Worm (Caenorhabditis elegans) whole organism, L2 larva: Measurements from ENCODE around the gene mig-22.
A peak's percentile ranks its signal among the peaks of the same experiment; 100 is the strongest.

Experiments
- C34F6.9 ChIP-seq: fragments of 150-350 bp; optimal IDR thresholded peaks from 2 replicates; lab custom pipeline; 2014; ENCODE audit warnings: missing biosample characterization, missing genetic modification characterization
- F13H6.1 ChIP-seq: sonication (generic microtip); optimal IDR thresholded peaks from 2 replicates; lab custom pipeline; 2016; ENCODE audit warnings: missing genetic modification characterization, missing compliant biosample characterization
- Y55F3AM.14 ChIP-seq: fragments of 200-800 bp; sonication (Bioruptor generic); optimal IDR thresholded peaks from 2 replicates; lab custom pipeline; 2018; ENCODE audit warnings: mild to moderate bottlenecking, missing genetic modification characterization, missing compliant biosample characterization
- ama-1 ChIP-seq: fragments of 150-350 bp; optimal IDR thresholded peaks from 2 replicates; lab custom pipeline; 2018; ENCODE audit warnings: inconsistent platforms
- ceh-16 ChIP-seq: fragments of 150-350 bp; optimal IDR thresholded peaks from 2 replicates; lab custom pipeline; 2014; ENCODE audit warnings: missing biosample characterization, missing genetic modification characterization
- crh-2 ChIP-seq: sonication (generic microtip); optimal IDR thresholded peaks from 2 replicates; lab custom pipeline; 2017; ENCODE audit warnings: missing biosample characterization, missing genetic modification characterization
- dmd-4 ChIP-seq: sonication (generic microtip); optimal IDR thresholded peaks from 2 replicates; lab custom pipeline; 2017; ENCODE audit warnings: missing biosample characterization, missing genetic modification characterization
- egl-27 ChIP-seq: sonication (generic microtip); optimal IDR thresholded peaks from 3 replicates; lab custom pipeline; 2017; ENCODE audit warnings: missing biosample characterization, missing genetic modification reagents, missing genetic modification characterization
- elt-1 ChIP-seq: fragments of 150-350 bp; optimal IDR thresholded peaks from 2 replicates; lab custom pipeline; 2014; ENCODE audit warnings: missing biosample characterization, missing genetic modification characterization
- elt-3 ChIP-seq: sonication (generic microtip); optimal IDR thresholded peaks from 2 replicates; lab custom pipeline; 2017; ENCODE audit warnings: missing biosample characterization, missing genetic modification characterization
- fos-1 ChIP-seq: fragments of 150-350 bp; optimal IDR thresholded peaks from 2 replicates; lab custom pipeline; 2014; ENCODE audit warnings: missing biosample characterization, missing genetic modification characterization
- gmeb-1 ChIP-seq: fragments of 150-350 bp; optimal IDR thresholded peaks from 2 replicates; lab custom pipeline; 2014; ENCODE audit warnings: missing biosample characterization, missing genetic modification characterization
- lin-13 ChIP-seq: fragments of 150-350 bp; optimal IDR thresholded peaks from 2 replicates; lab custom pipeline; 2014; ENCODE audit warnings: missing biosample characterization, missing genetic modification reagents, missing genetic modification characterization
- lin-39 ChIP-seq: fragments of 150-350 bp; optimal IDR thresholded peaks from 2 replicates; lab custom pipeline; 2014; ENCODE audit warnings: missing biosample characterization, missing genetic modification reagents, missing genetic modification characterization
- lsy-2 ChIP-seq, 2 experiments: fragments of 150-350 bp in 1 of 2; sonication (generic microtip) in 1 of 2; optimal IDR thresholded peaks; 2 replicates each; lab custom pipeline; 2014 to 2017; ENCODE audit warnings: missing biosample characterization in 2 of 2, missing genetic modification characterization in 2 of 2
- mab-5 ChIP-seq: fragments of 150-350 bp; optimal IDR thresholded peaks from 2 replicates; lab custom pipeline; 2014; ENCODE audit warnings: missing biosample characterization, missing genetic modification characterization
- mbf-1 ChIP-seq: sonication (generic microtip); optimal IDR thresholded peaks from 2 replicates; lab custom pipeline; 2017; ENCODE audit warnings: missing biosample characterization, missing genetic modification characterization
- mdl-1 ChIP-seq, 2 experiments: fragments of 150-350 bp in 1 of 2; sonication (generic microtip) in 1 of 2; optimal IDR thresholded peaks; 2 replicates each; lab custom pipeline; 2017; ENCODE audit warnings: missing biosample characterization in 2 of 2, missing genetic modification characterization in 2 of 2
- nhr-10 ChIP-seq: sonication (generic microtip); optimal IDR thresholded peaks from 2 replicates; lab custom pipeline; 2017; ENCODE audit warnings: missing biosample characterization, missing genetic modification characterization
- nhr-11 ChIP-seq: fragments of 150-350 bp; optimal IDR thresholded peaks from 2 replicates; lab custom pipeline; 2014; ENCODE audit warnings: missing biosample characterization, missing genetic modification characterization
- nhr-12 ChIP-seq: fragments of 150-350 bp; optimal IDR thresholded peaks from 2 replicates; lab custom pipeline; 2014; ENCODE audit warnings: missing biosample characterization, missing genetic modification characterization
- nhr-129 ChIP-seq: fragments of 150-350 bp; optimal IDR thresholded peaks from 2 replicates; lab custom pipeline; 2014; ENCODE audit warnings: missing biosample characterization, missing genetic modification characterization
- nhr-21 ChIP-seq: fragments of 150-350 bp; optimal IDR thresholded peaks from 2 replicates; lab custom pipeline; 2014; ENCODE audit warnings: missing biosample characterization, missing genetic modification characterization
- nhr-23 ChIP-seq: fragments of 150-350 bp; optimal IDR thresholded peaks from 2 replicates; lab custom pipeline; 2014; ENCODE audit warnings: missing biosample characterization, missing genetic modification reagents, missing genetic modification characterization
- nhr-25 ChIP-seq: fragments of 150-350 bp; sonication (generic microtip); optimal IDR thresholded peaks from 3 replicates; lab custom pipeline; 2014; ENCODE audit warnings: missing biosample characterization, missing genetic modification characterization
- peb-1 ChIP-seq: fragments of 150-350 bp; optimal IDR thresholded peaks from 2 replicates; lab custom pipeline; 2014; ENCODE audit warnings: missing biosample characterization, missing genetic modification characterization
- skn-1 ChIP-seq: sonication (generic microtip); optimal IDR thresholded peaks from 2 replicates; lab custom pipeline; 2017; ENCODE audit warnings: missing biosample characterization, missing genetic modification characterization
- sma-3 ChIP-seq: sonication (generic microtip); optimal IDR thresholded peaks from 2 replicates; lab custom pipeline; 2016; ENCODE audit warnings: missing genetic modification reagents, missing genetic modification characterization, missing compliant biosample characterization
- sma-9 ChIP-seq, 2 experiments: fragments of 150-350 bp in 1 of 2; sonication (generic microtip) in 1 of 2; optimal IDR thresholded peaks; 2 replicates each; lab custom pipeline; 2014 to 2016; ENCODE audit warnings: missing genetic modification characterization in 2 of 2, mild to moderate bottlenecking in 1 of 2, missing biosample characterization in 1 of 2, missing compliant biosample characterization in 1 of 2, missing genetic modification reagents in 1 of 2, moderate library complexity in 1 of 2
- snpc-4 ChIP-seq: fragments of 150-350 bp; optimal IDR thresholded peaks from 2 replicates; lab custom pipeline; 2014; ENCODE audit warnings: missing biosample characterization, missing genetic modification characterization
- unc-55 ChIP-seq: fragments of 150-350 bp; sonication (generic microtip); optimal IDR thresholded peaks from 3 replicates; lab custom pipeline; 2014; ENCODE audit warnings: missing biosample characterization, missing genetic modification reagents, missing genetic modification characterization
- zag-1 ChIP-seq: fragments of 150-350 bp; optimal IDR thresholded peaks from 2 replicates; lab custom pipeline; 2014; ENCODE audit warnings: missing biosample characterization, missing genetic modification characterization
- ztf-11 ChIP-seq: sonication (generic microtip); optimal IDR thresholded peaks from 2 replicates; lab custom pipeline; 2017; ENCODE audit warnings: missing biosample characterization, missing genetic modification characterization
- ztf-4 ChIP-seq: fragments of 150-350 bp; optimal IDR thresholded peaks from 2 replicates; lab custom pipeline; 2014; ENCODE audit warnings: missing biosample characterization, missing genetic modification characterization

mig-22 gene

DNA sequence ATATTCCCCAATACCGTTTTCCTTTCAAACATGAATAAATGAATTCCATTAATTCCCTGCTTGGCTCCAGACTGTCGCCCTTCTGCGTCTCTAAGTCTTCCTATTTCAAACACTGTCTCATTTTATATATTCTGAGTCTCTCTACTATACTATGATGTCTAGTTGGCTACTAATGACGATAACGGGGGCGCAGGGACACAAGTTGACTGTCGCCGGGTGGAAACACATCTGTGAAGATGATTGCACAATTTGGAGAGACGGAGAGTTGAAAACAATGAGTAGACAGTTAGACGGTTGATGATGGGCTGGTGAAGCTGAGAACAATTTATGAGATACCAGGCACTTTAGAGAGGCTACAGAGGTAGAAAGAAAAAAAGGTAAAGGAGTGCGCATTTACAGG lies 17.7 kb downstream of the mig-22 start, which contains the start of gene sma-2:
Gene sma-2 (plus strand): TSS at position 194 of the 400 bp plus-strand sequence.
- TF ChIP-seq elt-1 (tag; lab: Kevin White, UChicago): no peak
- TF ChIP-seq nhr-12: no peak
- TF ChIP-seq crh-2 (tag; lab: Kevin White, UChicago): peak; percentile 85
- TF ChIP-seq F13H6.1 (tag; lab: Kevin White, UChicago): peak; percentile 88
- peak in 1 of 2 experiments; percentile 16 for TF ChIP-seq mdl-1 (tag; optimal IDR thresholded peaks at IDR 0.05; lab: Kevin White, UChicago)
- no peak for TF ChIP-seq elt-3
- peak; percentile 72 for TF ChIP-seq gmeb-1 (tag; lab: Kevin White, UChicago)
- TF ChIP-seq zag-1: no peak
- peak; percentile 91 for TF ChIP-seq sma-9 (GFP tag; optimal IDR thresholded peaks at IDR 0.05; lab: Kevin White, UChicago)
- TF ChIP-seq sma-9 (tag; optimal IDR thresholded peaks at IDR 0.05; lab: Kevin White, UChicago): no peak
- peak; percentile 52 for TF ChIP-seq nhr-21
- peak; percentile 15 for TF ChIP-seq egl-27 (tag; lab: Kevin White, UChicago)
- TF ChIP-seq lsy-2 (tag; optimal IDR thresholded peaks at IDR 0.05; lab: Kevin White, UChicago): peak in 1 of 2 experiments; percentile 45
- peak; percentile 98 for TF ChIP-seq fos-1 (tag; lab: Kevin White, UChicago)
- no peak for TF ChIP-seq mbf-1 (tag; lab: Kevin White, UChicago)
- peak; percentile 68 for TF ChIP-seq nhr-129 (tag; lab: Kevin White, UChicago)
- TF ChIP-seq C34F6.9 (tag; lab: Kevin White, UChicago): peak; percentile 29
- TF ChIP-seq sma-3: peak; percentile 99
- TF ChIP-seq nhr-10 (tag; lab: Kevin White, UChicago): no peak
- peak; percentile 74 for TF ChIP-seq nhr-25 (tag; lab: Kevin White, UChicago)
- no peak for TF ChIP-seq mab-5 (tag; lab: Kevin White, UChicago)

DNA sequence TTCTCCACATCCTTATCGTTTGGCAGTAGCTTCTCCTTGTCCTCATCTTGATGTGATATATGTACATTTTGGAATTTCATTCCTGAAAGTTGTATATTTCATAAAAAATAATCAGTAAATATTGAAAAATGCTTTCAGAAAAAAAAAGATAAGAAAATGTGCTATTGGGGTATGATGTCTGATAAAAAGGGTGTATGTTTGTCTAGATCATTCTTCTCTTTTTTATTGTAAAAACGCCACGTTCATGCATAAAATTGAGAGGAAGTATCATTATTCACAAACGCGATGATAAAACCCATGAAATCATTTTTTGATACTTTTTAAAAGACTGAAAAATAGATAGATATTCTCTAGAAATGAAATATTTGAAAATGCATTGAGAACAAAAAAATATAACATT lies 18.5 kb downstream of the mig-22 start:
- TF ChIP-seq F13H6.1 (tag; lab: Kevin White, UChicago): peak; percentile 41
- TF ChIP-seq crh-2 (tag; lab: Kevin White, UChicago): peak; percentile 69
- peak; percentile 22 for TF ChIP-seq sma-9 (GFP tag; optimal IDR thresholded peaks at IDR 0.05; lab: Kevin White, UChicago)
- TF ChIP-seq sma-9 (tag; optimal IDR thresholded peaks at IDR 0.05; lab: Kevin White, UChicago): no peak
- no peak for TF ChIP-seq lin-39 (tag; lab: Kevin White, UChicago)
- TF ChIP-seq sma-3: peak; percentile 40
- peak; percentile 22 for TF ChIP-seq skn-1 (tag; lab: Kevin White, UChicago)
- peak; percentile 92 for TF ChIP-seq fos-1 (tag; lab: Kevin White, UChicago)
- no peak for TF ChIP-seq mab-5 (tag; lab: Kevin White, UChicago)

- TF ChIP-seq lsy-2 (tag; optimal IDR thresholded peaks at IDR 0.05; lab: Kevin White, UChicago) (no peak), ceh-16 (tag; lab: Kevin White, UChicago) (no peak), ztf-4 (no peak), sma-9 (GFP tag; optimal IDR thresholded peaks at IDR 0.05; lab: Kevin White, UChicago) (no peak), sma-9 (tag; optimal IDR thresholded peaks at IDR 0.05; lab: Kevin White, UChicago) (no peak), nhr-23 (tag; lab: Kevin White, UChicago) (no peak), ama-1 (lab: Kevin White, UChicago) (no peak), unc-55 (GFP tag; lab: Kevin White, UChicago) (no peak), Y55F3AM.14 (GFP tag; lab: Kevin White, UChicago) (no peak), snpc-4 (no peak), mdl-1 (tag; optimal IDR thresholded peaks at IDR 0.05; lab: Kevin White, UChicago) (no peak), mab-5 (tag; lab: Kevin White, UChicago) (no peak), mbf-1 (tag; lab: Kevin White, UChicago) (no peak), lin-13 (no peak), ztf-11 (tag; lab: Kevin White, UChicago) (no peak), peb-1 (tag; lab: Kevin White, UChicago) (no peak), nhr-25 (tag; lab: Kevin White, UChicago) (no peak), nhr-21 (no peak)
These were observed 21.9 kb downstream of the mig-22 start for ce11 chrIII:8745214-8745613.

DNA sequence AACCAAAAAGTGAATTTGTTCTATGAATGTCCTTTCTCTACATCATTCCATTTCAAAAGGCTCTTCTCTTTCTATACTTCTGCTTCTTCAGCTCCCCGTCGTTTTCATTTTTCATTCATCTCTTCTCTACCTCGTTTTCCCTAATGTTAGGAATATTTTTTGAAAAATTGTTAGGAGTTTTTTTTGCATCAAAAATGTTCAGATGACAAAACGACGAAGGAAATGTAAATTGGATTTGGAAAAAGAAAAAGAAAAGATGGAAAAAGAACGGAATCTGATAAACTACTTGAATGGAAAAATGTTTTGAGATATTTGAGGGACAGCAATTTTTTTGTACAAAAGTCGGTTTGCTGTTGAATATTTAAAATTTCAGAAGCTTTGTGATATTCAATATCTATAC lies 22.4 kb downstream of the mig-22 start:
- TF ChIP-seq dmd-4 (tag; lab: Kevin White, UChicago) (no peak), nhr-11 (tag; lab: Kevin White, UChicago) (no peak)
